Worm (Caenorhabditis elegans): Measurements from ENCODE around the gene pap-1.

- no peak for TF ChIP-seq tab-1 (GFP tag; IDR thresholded peaks at IDR 0.05)
- no peak for TF ChIP-seq klf-2 (GFP tag; conservative IDR thresholded peaks at IDR 0.05)
- TF ChIP-seq T22C8.4 (GFP tag; IDR thresholded peaks at IDR 0.05), result no peak
- TF ChIP-seq ref-1 (GFP tag; conservative IDR thresholded peaks at IDR 0.05), result no peak
- TF ChIP-seq cog-1 (tag; optimal IDR thresholded peaks at IDR 0.05), result no peak
Measured at ce11 chrV:10463276-10463675, 21.5 kb downstream of the pap-1 start, which contains the start of gene F22E12.3.

All from whole organism, midembryonic.